Fruit fly (Drosophila melanogaster): ENCODE results near the gene CG14297.
A peak's percentile ranks its signal among the peaks of the same experiment; 100 is the strongest.

Gene CG14297

DNA sequence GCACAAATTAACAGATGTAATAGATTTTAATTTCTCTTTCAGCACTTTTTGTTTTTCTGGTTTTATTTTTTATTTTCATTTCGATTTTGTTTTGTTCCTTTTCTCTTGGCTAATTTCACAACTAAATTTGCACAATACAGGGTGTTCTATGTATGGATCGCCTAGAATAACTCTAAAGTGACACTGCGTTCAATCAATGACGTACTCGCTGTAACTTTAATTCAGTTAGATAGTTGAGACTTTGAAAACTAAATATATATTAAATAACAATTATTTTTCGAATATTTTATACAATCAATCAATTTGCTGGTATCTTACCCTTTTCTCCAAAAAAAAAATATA, 26.7 kb downstream of the CG14297 start:
- TF ChIP-seq grau (tag; optimal IDR thresholded peaks at IDR 0.05): no peak
- peak; percentile 94 for TF ChIP-seq CG6254 (GFP tag; optimal IDR thresholded peaks at IDR 0.05)

DNA sequence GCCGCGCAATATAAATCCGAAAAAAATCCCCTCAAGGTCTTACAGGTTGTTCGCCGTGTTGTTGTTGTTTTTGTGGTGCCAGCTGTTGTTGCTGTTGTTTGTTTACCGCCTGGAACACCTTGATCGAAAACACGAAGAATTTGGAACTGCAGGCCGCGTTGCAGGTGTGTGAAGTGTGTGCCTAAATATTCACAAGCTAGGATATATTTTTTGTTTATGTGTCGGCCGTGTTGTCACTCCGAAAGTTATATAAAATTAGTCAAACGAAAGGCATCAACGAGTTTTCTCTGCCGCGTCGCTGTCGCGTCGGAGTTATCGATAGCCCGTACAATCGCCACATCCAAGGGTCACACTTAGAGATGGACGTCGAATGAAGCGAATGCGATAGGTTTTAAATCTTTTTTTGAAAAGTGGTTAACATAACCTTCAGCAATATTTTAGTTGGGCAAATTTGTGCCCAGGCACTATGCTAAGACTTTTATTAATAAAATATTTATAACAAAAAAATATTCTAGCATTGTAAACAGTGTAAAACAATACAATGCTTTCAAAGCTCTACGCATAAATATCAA, 30.5 kb downstream of the CG14297 start, which contains the start of gene Mpc1:
Gene Mpc1, minus strand, starts transcription at position 314 of the 572 bp plus-strand sequence.
- TF ChIP-seq chm (GFP tag; IDR thresholded peaks at IDR 0.05): no peak
- peak; percentile 57 for TF ChIP-seq CG12391 (tag; optimal IDR thresholded peaks at IDR 0.05)
- no peak for TF ChIP-seq CG11723 (GFP tag; optimal IDR thresholded peaks at IDR 0.05)
- no peak for TF ChIP-seq tio (GFP tag; optimal IDR thresholded peaks at IDR 0.05)
- TF ChIP-seq Deaf1 (tag; optimal IDR thresholded peaks at IDR 0.05): no peak
- no peak for TF ChIP-seq Ptx1 (GFP tag; IDR thresholded peaks at IDR 0.05)
- TF ChIP-seq CG6683 (GFP tag; optimal IDR thresholded peaks at IDR 0.05): no peak
- TF ChIP-seq lbe (GFP tag; optimal IDR thresholded peaks at IDR 0.05): no peak
- TF ChIP-seq Antp (GFP tag; optimal IDR thresholded peaks at IDR 0.05): no peak
- TF ChIP-seq abd-A (tag; optimal IDR thresholded peaks at IDR 0.05): no peak
- TF ChIP-seq dan (GFP tag; IDR thresholded peaks at IDR 0.05): no peak
- TF ChIP-seq CG16815 (GFP tag; optimal IDR thresholded peaks at IDR 0.05): no peak
- no peak for TF ChIP-seq HLH3B (GFP tag; IDR thresholded peaks at IDR 0.05)
- TF ChIP-seq Dad (GFP tag; optimal IDR thresholded peaks at IDR 0.05): no peak
- TF ChIP-seq sqz (GFP tag; optimal IDR thresholded peaks at IDR 0.05): peak; percentile 57
- TF ChIP-seq Mrtf (GFP tag; IDR thresholded peaks at IDR 0.05): no peak
- TF ChIP-seq so (GFP tag; IDR thresholded peaks at IDR 0.05): no peak
- TF ChIP-seq tup (GFP tag; optimal IDR thresholded peaks at IDR 0.05): no peak
- TF ChIP-seq CG15479 (GFP tag; optimal IDR thresholded peaks at IDR 0.05): no peak
- no peak for TF ChIP-seq Mes4 (GFP tag; optimal IDR thresholded peaks at IDR 0.05)
- peak; percentile 63 for TF ChIP-seq scrt (GFP tag; optimal IDR thresholded peaks at IDR 0.05)
- no peak for TF ChIP-seq CG10654 (GFP tag; optimal IDR thresholded peaks at IDR 0.05)
- no peak for TF ChIP-seq CG6854 (GFP tag; optimal IDR thresholded peaks at IDR 0.05)
- no peak for TF ChIP-seq bowl (GFP tag; IDR thresholded peaks at IDR 0.05)
- TF ChIP-seq btn (GFP tag; optimal IDR thresholded peaks at IDR 0.05): no peak
- no peak for TF ChIP-seq rib (GFP tag; IDR thresholded peaks at IDR 0.05)
- TF ChIP-seq Nf-YB (GFP tag; optimal IDR thresholded peaks at IDR 0.05): no peak
- peak; percentile 72 for TF ChIP-seq HLH4C (GFP tag; IDR thresholded peaks at IDR 0.05; ENCODE audit: partially characterized antibody)
- TF ChIP-seq Bgb (GFP tag; IDR thresholded peaks at IDR 0.05; ENCODE audit: partially characterized antibody): peak; percentile 85
- no peak for TF ChIP-seq psq (GFP tag; optimal IDR thresholded peaks at IDR 0.05)
- no peak for TF ChIP-seq az2 (GFP tag; optimal IDR thresholded peaks at IDR 0.05)
- TF ChIP-seq dmrt11E (tag; optimal IDR thresholded peaks at IDR 0.05): no peak
- TF ChIP-seq Lpt (GFP tag; optimal IDR thresholded peaks at IDR 0.05): no peak
- TF ChIP-seq CG2712 (tag; optimal IDR thresholded peaks at IDR 0.05): peak; percentile 24
- TF ChIP-seq Rfx (GFP tag; IDR thresholded peaks at IDR 0.05): peak; percentile 70
- no peak for TF ChIP-seq cad (GFP tag; optimal IDR thresholded peaks at IDR 0.05)
- TF ChIP-seq CG1603 (tag; optimal IDR thresholded peaks at IDR 0.05): peak; percentile 19
- no peak for TF ChIP-seq CG12071 (GFP tag; optimal IDR thresholded peaks at IDR 0.05)
- no peak for TF ChIP-seq mam (GFP tag; optimal IDR thresholded peaks at IDR 0.05)
- no peak for TF ChIP-seq CG13123 (GFP tag; optimal IDR thresholded peaks at IDR 0.05)
- TF ChIP-seq CG9797 (GFP tag; optimal IDR thresholded peaks at IDR 0.05): peak; percentile 67
- TF ChIP-seq CG14965 (GFP tag; optimal IDR thresholded peaks at IDR 0.05; ENCODE audit: borderline replicate concordance): no peak
- TF ChIP-seq ara (GFP tag; IDR thresholded peaks at IDR 0.05): no peak
- 0 out of 2 replicates have a peak, but pooled peaks have one; percentile 7 for TF ChIP-seq CG7372 (GFP tag; IDR thresholded peaks at IDR 0.05)
- TF ChIP-seq CG7928 (GFP tag; optimal IDR thresholded peaks at IDR 0.05): no peak
- TF ChIP-seq CG13287 (GFP tag; IDR thresholded peaks at IDR 0.05; ENCODE audit: partially characterized antibody): peak; percentile 86
- TF ChIP-seq CG4424 (GFP tag; optimal IDR thresholded peaks at IDR 0.05): no peak
- peak; percentile 51 for TF ChIP-seq ERR (GFP tag; optimal IDR thresholded peaks at IDR 0.05)

Measured in whole organism, embryonic.